Fruit fly (Drosophila melanogaster) whole organism, embryonic: Measurements from ENCODE around the gene Gga.

Source experiments
- Atf-2 ChIP-seq: fragments of 200-800 bp; sonication (Bioruptor generic); optimal IDR thresholded peaks from 2 replicates; lab custom pipeline; 2016; ENCODE audit warnings: missing biosample characterization, missing genetic modification characterization
- C15 ChIP-seq: fragments of 200-800 bp; sonication (Bioruptor generic); IDR thresholded peaks from 3 replicates; pipeline ENCODE4 v1.3.6; 2022; ENCODE audit warnings: missing biosample characterization, missing genetic modification characterization
- CG10321 ChIP-seq: fragments of 200-800 bp; sonication (Bioruptor generic); IDR thresholded peaks from 2 replicates; pipeline ENCODE4 v1.3.6; 2022; ENCODE audit warnings: missing biosample characterization, missing genetic modification characterization
- CG11504 ChIP-seq: fragments of 200-800 bp; sonication (Bioruptor generic); optimal IDR thresholded peaks from 3 replicates; lab custom pipeline; 2019; ENCODE audit warnings: missing biosample characterization, mild to moderate bottlenecking, missing genetic modification characterization, moderate library complexity
- CG11696 ChIP-seq: fragments of 200-800 bp; sonication (Bioruptor generic); IDR thresholded peaks from 2 replicates; pipeline ENCODE4 v1.3.6; 2022; ENCODE audit warnings: missing biosample characterization, missing genetic modification characterization
- CG13894 ChIP-seq: fragments of 200-800 bp; sonication (Bioruptor generic); optimal IDR thresholded peaks from 3 replicates; lab custom pipeline; 2018; ENCODE audit warnings: missing biosample characterization, mild to moderate bottlenecking, missing genetic modification characterization, moderate library complexity
- CG14965 ChIP-seq: fragments of 200-800 bp; sonication (Bioruptor generic); optimal IDR thresholded peaks from 2 replicates; lab custom pipeline; 2016; ENCODE audit warnings: missing biosample characterization, missing genetic modification characterization, borderline replicate concordance
- CG15696 ChIP-seq: fragments of 200-800 bp; sonication (Bioruptor generic); optimal IDR thresholded peaks from 2 replicates; lab custom pipeline; 2019; ENCODE audit warnings: missing biosample characterization, mild to moderate bottlenecking, missing genetic modification characterization, moderate library complexity
- CG1603 ChIP-seq: fragments of 200-800 bp; sonication (Bioruptor generic); optimal IDR thresholded peaks from 2 replicates; lab custom pipeline; 2019; ENCODE audit warnings: missing biosample characterization, mild to moderate bottlenecking, missing genetic modification characterization, moderate library complexity
- CG16863 ChIP-seq: fragments of 200-800 bp; sonication (Bioruptor generic); optimal IDR thresholded peaks from 3 replicates; lab custom pipeline; 2016; ENCODE audit warnings: missing biosample characterization, missing genetic modification characterization
- CG17612 ChIP-seq: fragments of 200-800 bp; sonication (Bioruptor generic); IDR thresholded peaks from 2 replicates; pipeline ENCODE4 v1.3.6; 2022; ENCODE audit warnings: missing biosample characterization, missing genetic modification characterization
- CG18011 ChIP-seq: fragments of 200-800 bp; sonication (Bioruptor generic); optimal IDR thresholded peaks from 2 replicates; lab custom pipeline; 2017; ENCODE audit warnings: missing biosample characterization, missing genetic modification characterization, mild to moderate bottlenecking, moderate library complexity, missing genotype
- CG4854 ChIP-seq: fragments of 200-800 bp; sonication (Bioruptor generic); optimal IDR thresholded peaks from 2 replicates; lab custom pipeline; 2016; ENCODE audit warnings: missing biosample characterization, missing genetic modification characterization, inconsistent platforms
- CG8089 ChIP-seq: fragments of 200-800 bp; sonication (Bioruptor generic); optimal IDR thresholded peaks from 3 replicates; lab custom pipeline; 2016; ENCODE audit warnings: missing biosample characterization, missing genetic modification characterization
- CG8924 ChIP-seq: fragments of 200-800 bp; optimal IDR thresholded peaks from 3 replicates; lab custom pipeline; 2019; ENCODE audit warnings: missing biosample characterization, mild to moderate bottlenecking, missing genetic modification characterization, moderate library complexity
- CHES-1-like ChIP-seq: fragments of 200-800 bp; sonication (Bioruptor generic); optimal IDR thresholded peaks from 2 replicates; lab custom pipeline; 2016; ENCODE audit warnings: missing biosample characterization, missing genetic modification characterization
- CTCF ChIP-seq: fragments of 200-800 bp; sonication (Bioruptor generic); optimal IDR thresholded peaks from 2 replicates; lab custom pipeline; 2017; ENCODE audit warnings: missing biosample characterization, mild to moderate bottlenecking, missing genetic modification characterization, moderate library complexity
- Chrac-16 ChIP-seq: fragments of 200-800 bp; sonication (Bioruptor generic); optimal IDR thresholded peaks from 3 replicates; lab custom pipeline; 2016; ENCODE audit warnings: missing biosample characterization, missing genetic modification characterization
- D19A ChIP-seq: fragments of 200-800 bp; optimal IDR thresholded peaks from 3 replicates; lab custom pipeline; 2019; ENCODE audit warnings: missing biosample characterization, mild to moderate bottlenecking, missing genetic modification characterization, moderate library complexity
- Dfd ChIP-seq, 2 experiments: fragments of >200 bp; optimal IDR thresholded peaks; 2 replicates each; lab custom pipeline; 2017; ENCODE audit warnings: missing biosample characterization in 2 of 2, missing genetic modification characterization in 2 of 2
- Dref ChIP-seq: fragments of 200-800 bp; sonication (Bioruptor generic); IDR thresholded peaks from 2 replicates; pipeline ENCODE4 v1.3.6; 2022; ENCODE audit warnings: missing biosample characterization, missing genetic modification characterization
- E2f1 ChIP-seq: fragments of 200-800 bp; sonication (Bioruptor generic); IDR thresholded peaks from 2 replicates; pipeline ENCODE4 v1.3.6; 2022; ENCODE audit warnings: missing biosample characterization, missing genetic modification characterization
- HmgZ ChIP-seq: fragments of 200-800 bp; sonication (Bioruptor generic); optimal IDR thresholded peaks from 2 replicates; lab custom pipeline; 2018; ENCODE audit warnings: missing biosample characterization, mild to moderate bottlenecking, missing genetic modification characterization
- Hr78 ChIP-seq, 2 experiments: fragments of 200-800 bp in 1 of 2; fragments of >200 bp in 1 of 2; sonication (Bioruptor generic) in 1 of 2; optimal IDR thresholded peaks; 2 replicates each; lab custom pipeline; 2017 to 2019; ENCODE audit warnings: missing biosample characterization in 2 of 2, missing genetic modification characterization in 2 of 2, mild to moderate bottlenecking in 1 of 2, moderate library complexity in 1 of 2
- Kr ChIP-seq: fragments of 200-800 bp; sonication (Bioruptor generic); optimal IDR thresholded peaks from 2 replicates; lab custom pipeline; 2017; ENCODE audit warnings: missing biosample characterization, mild to moderate bottlenecking, missing genetic modification characterization
- MESR4 ChIP-seq: fragments of 200-800 bp; sonication (Bioruptor generic); optimal IDR thresholded peaks from 2 replicates; lab custom pipeline; 2018; ENCODE audit warnings: missing biosample characterization, mild to moderate bottlenecking, missing genetic modification characterization, moderate library complexity
- MTF-1 ChIP-seq: fragments of 200-800 bp; sonication (Bioruptor generic); optimal IDR thresholded peaks from 2 replicates; lab custom pipeline; 2018; ENCODE audit warnings: missing biosample characterization, mild to moderate bottlenecking, missing genetic modification characterization, borderline replicate concordance
- Med ChIP-seq: fragments of 200-800 bp; sonication (Bioruptor generic); peaks from one replicate; lab custom pipeline; 2016; ENCODE audit warnings: missing biosample characterization, missing genetic modification characterization, mild to moderate bottlenecking, inconsistent platforms, moderate library complexity
- Opbp ChIP-seq: fragments of 200-800 bp; sonication (Bioruptor generic); IDR thresholded peaks from 3 replicates; pipeline ENCODE4 v1.3.6; 2022; ENCODE audit warnings: missing biosample characterization, missing genetic modification characterization; ENCODE audit not compliant: partially characterized antibody
- Sin3A ChIP-seq: fragments of >200 bp; optimal IDR thresholded peaks from 2 replicates; lab custom pipeline; 2018
- Sry-β ChIP-seq: fragments of 200-800 bp; sonication (Bioruptor generic); optimal IDR thresholded peaks from 2 replicates; lab custom pipeline; 2018; ENCODE audit warnings: missing biosample characterization, mild to moderate bottlenecking, missing genetic modification characterization, moderate library complexity
- Sry-δ ChIP-seq: fragments of 200-800 bp; sonication (Bioruptor generic); optimal IDR thresholded peaks from 2 replicates; lab custom pipeline; 2016; ENCODE audit warnings: missing biosample characterization, missing genetic modification characterization
- Taf1 ChIP-seq: fragments of 200-800 bp; sonication (Bioruptor generic); IDR thresholded peaks from 2 replicates; pipeline ENCODE4 v1.3.6; 2022; ENCODE audit warnings: missing biosample characterization, missing genetic modification characterization
- Xbp1 ChIP-seq: fragments of 200-800 bp; sonication (Bioruptor generic); optimal IDR thresholded peaks from 3 replicates; lab custom pipeline; 2016; ENCODE audit warnings: missing biosample characterization, mild to moderate bottlenecking, missing genetic modification characterization
- ac ChIP-seq: fragments of 200-800 bp; sonication (Bioruptor generic); optimal IDR thresholded peaks from 3 replicates; lab custom pipeline; 2017; ENCODE audit warnings: missing biosample characterization, mild to moderate bottlenecking, missing genetic modification characterization
- az2 ChIP-seq: fragments of 200-800 bp; sonication (Bioruptor generic); optimal IDR thresholded peaks from 3 replicates; lab custom pipeline; 2016; ENCODE audit warnings: missing biosample characterization, missing genetic modification characterization
- chn ChIP-seq: fragments of 200-800 bp; sonication (Bioruptor generic); optimal IDR thresholded peaks from 2 replicates; lab custom pipeline; 2016; ENCODE audit warnings: missing biosample characterization, missing genetic modification characterization
- dysf ChIP-seq: fragments of 200-800 bp; sonication (Bioruptor generic); IDR thresholded peaks from 3 replicates; pipeline ENCODE4 v1.3.6; 2022; ENCODE audit warnings: missing biosample characterization, missing genetic modification characterization
- emc ChIP-seq: fragments of 200-800 bp; sonication (Bioruptor generic); optimal IDR thresholded peaks from 2 replicates; lab custom pipeline; 2016; ENCODE audit warnings: missing biosample characterization, missing genetic modification characterization
- exex ChIP-seq: fragments of 200-800 bp; sonication (Bioruptor generic); optimal IDR thresholded peaks from 4 replicates; lab custom pipeline; 2018; ENCODE audit warnings: missing biosample characterization, mild to moderate bottlenecking, missing genetic modification characterization, moderate library complexity
- fd102C ChIP-seq: fragments of 200-800 bp; sonication (Bioruptor generic); optimal IDR thresholded peaks from 2 replicates; lab custom pipeline; 2018; ENCODE audit warnings: missing biosample characterization, mild to moderate bottlenecking, missing genetic modification characterization, moderate library complexity
- gcm2 ChIP-seq: fragments of 200-800 bp; sonication (Bioruptor generic); optimal IDR thresholded peaks from 2 replicates; lab custom pipeline; 2016; ENCODE audit warnings: missing biosample characterization, missing genetic modification characterization
- gt ChIP-seq: fragments of 200-800 bp; sonication (Bioruptor generic); IDR thresholded peaks from 2 replicates; pipeline ENCODE4 v1.3.6; 2022; ENCODE audit warnings: missing biosample characterization, missing genetic modification characterization
- kah ChIP-seq: fragments of 200-800 bp; sonication (Bioruptor generic); optimal IDR thresholded peaks from 2 replicates; lab custom pipeline; 2018; ENCODE audit warnings: missing biosample characterization, mild to moderate bottlenecking, missing genetic modification characterization
- lab ChIP-seq: fragments of 200-800 bp; sonication (Bioruptor generic); optimal IDR thresholded peaks from 3 replicates; lab custom pipeline; 2017; ENCODE audit warnings: missing biosample characterization, missing genetic modification characterization, mild to moderate bottlenecking, moderate library complexity, missing genetic modification reagents
- pnt ChIP-seq: fragments of 200-800 bp; sonication (Bioruptor generic); optimal IDR thresholded peaks from 3 replicates; lab custom pipeline; 2016; ENCODE audit warnings: missing biosample characterization, missing genetic modification characterization
- ranshi ChIP-seq: fragments of 200-800 bp; sonication (Bioruptor generic); IDR thresholded peaks from 2 replicates; pipeline ENCODE4 v1.3.6; 2022; ENCODE audit warnings: missing biosample characterization, missing genetic modification characterization
- slou ChIP-seq: fragments of 200-800 bp; sonication (Bioruptor generic); optimal IDR thresholded peaks from 3 replicates; lab custom pipeline; 2016; ENCODE audit warnings: missing biosample characterization, missing genetic modification characterization
- tap ChIP-seq: fragments of 200-800 bp; optimal IDR thresholded peaks from 3 replicates; lab custom pipeline; 2019; ENCODE audit warnings: missing biosample characterization, mild to moderate bottlenecking, missing genetic modification characterization, moderate library complexity
- zf30C ChIP-seq: fragments of 200-800 bp; sonication (Bioruptor generic); optimal IDR thresholded peaks from 3 replicates; lab custom pipeline; 2018; ENCODE audit warnings: missing biosample characterization, mild to moderate bottlenecking, missing genetic modification characterization

Gga gene

DNA sequence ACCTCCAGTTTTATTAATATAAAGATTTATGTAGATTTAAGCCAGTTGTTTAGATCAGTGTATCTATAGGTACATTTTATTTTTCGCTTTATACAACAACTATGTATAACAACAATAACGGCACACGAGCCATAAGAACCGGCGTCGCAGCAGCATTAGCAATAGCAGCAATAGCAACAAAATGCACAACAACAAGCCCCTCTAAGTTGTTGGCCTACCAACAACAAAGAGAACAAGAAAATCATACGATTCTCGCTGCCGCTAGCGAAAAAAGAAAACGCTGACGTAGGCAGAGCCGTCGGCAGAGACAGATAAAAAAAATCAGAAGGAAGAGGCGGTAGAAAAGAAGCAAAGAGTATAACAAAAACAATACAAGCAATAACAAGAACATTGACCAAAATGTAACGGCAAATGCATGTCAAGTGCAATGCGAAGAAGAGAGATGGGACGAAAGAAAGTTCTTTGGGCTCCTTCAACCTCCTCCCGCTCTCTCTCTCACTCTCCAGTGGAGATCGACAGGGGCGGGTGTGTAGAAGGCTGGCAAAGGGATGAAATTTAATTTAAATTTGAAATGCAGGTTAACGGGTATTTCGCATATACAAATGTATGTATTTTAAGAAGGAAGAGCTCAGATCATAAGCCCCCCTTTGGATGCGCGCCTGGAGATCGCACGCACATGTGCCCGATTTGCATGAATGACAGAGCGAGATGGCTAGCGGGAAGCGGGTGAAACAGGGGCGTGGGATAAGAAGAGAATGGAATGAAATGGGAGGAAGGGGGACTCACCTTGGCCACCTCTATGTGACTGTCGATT lies 21.9 kb upstream of the Gga start:
- TF ChIP-seq D19A (tag; lab: Kevin White, UChicago): peak; percentile 95
- TF ChIP-seq Taf1 (GFP tag; lab: Robert Waterston, UW): peak; percentile 96
- TF ChIP-seq CG8924: peak; percentile 98
- peak in 1 of 2 experiments; percentile 91 for TF ChIP-seq Hr78 (GFP tag; optimal IDR thresholded peaks at IDR 0.05; lab: Kevin White, UChicago)
- TF ChIP-seq exex: peak; percentile 65
- TF ChIP-seq Dref: peak; percentile 48
- peak; percentile 93 for TF ChIP-seq slou (GFP tag; lab: Kevin White, UChicago)
- TF ChIP-seq CG8089 (GFP tag; lab: Kevin White, UChicago): peak; percentile 98
- TF ChIP-seq Sin3A: no peak
- TF ChIP-seq CHES-1-like (GFP tag; lab: Kevin White, UChicago): peak; percentile 99
- peak; percentile 76 for TF ChIP-seq Sry-δ (GFP tag; lab: Kevin White, UChicago)
- no peak for TF ChIP-seq Opbp (GFP tag; lab: Robert Waterston, UW)
- peak; percentile 97 for TF ChIP-seq HmgZ (tag; lab: Kevin White, UChicago)
- TF ChIP-seq MESR4 (GFP tag; lab: Kevin White, UChicago): peak; percentile 77
- TF ChIP-seq ac (GFP tag; lab: Kevin White, UChicago): peak; percentile 93
- TF ChIP-seq Chrac-16 (GFP tag; lab: Kevin White, UChicago): peak; percentile 99
- peak; percentile 99 for TF ChIP-seq dysf (GFP tag; lab: Robert Waterston, UW)
- TF ChIP-seq Sry-β (GFP tag; lab: Kevin White, UChicago): peak; percentile 74
- peak; percentile 99 for TF ChIP-seq ranshi (GFP tag; lab: Robert Waterston, UW)
- peak; percentile 97 for TF ChIP-seq gcm2
- TF ChIP-seq CG1603: peak; percentile 99
- TF ChIP-seq CG4854 (GFP tag; lab: Kevin White, UChicago): peak; percentile 96
- TF ChIP-seq C15: peak; percentile 96
- TF ChIP-seq CG11504 (tag; lab: Kevin White, UChicago): peak; percentile 96
- peak; percentile 88 for TF ChIP-seq CG14965 (GFP tag; lab: Kevin White, UChicago)
- peak; percentile 95 for TF ChIP-seq MTF-1 (GFP tag; lab: Kevin White, UChicago)
- no peak for TF ChIP-seq Dfd (GFP tag; optimal IDR thresholded peaks at IDR 0.05; lab: Kevin White, UChicago)
- peak; percentile 99 for TF ChIP-seq gt (GFP tag; lab: Robert Waterston, UW)
- peak; percentile 99 for TF ChIP-seq chn (GFP tag; lab: Kevin White, UChicago)
- peak; percentile 84 for TF ChIP-seq CG10321 (GFP tag; lab: Robert Waterston, UW)
- peak; percentile 61 for TF ChIP-seq CTCF
- TF ChIP-seq pnt (GFP tag; lab: Kevin White, UChicago): peak; percentile 99
- peak; percentile 99 for TF ChIP-seq CG16863 (GFP tag; lab: Kevin White, UChicago)
- peak; percentile 89 for TF ChIP-seq CG18011
- TF ChIP-seq tap (tag; lab: Kevin White, UChicago): peak; percentile 95
- peak; percentile 96 for TF ChIP-seq CG15696 (tag; lab: Kevin White, UChicago)
- no peak for TF ChIP-seq zf30C (GFP tag; lab: Kevin White, UChicago)
- peak; percentile 100 for TF ChIP-seq Med
- peak; percentile 89 for TF ChIP-seq CG13894 (tag; lab: Kevin White, UChicago)
- peak; percentile 90 for TF ChIP-seq kah (GFP tag; lab: Kevin White, UChicago)
- peak; percentile 92 for TF ChIP-seq CG11696 (GFP tag; lab: Robert Waterston, UW)
- peak; percentile 98 for TF ChIP-seq Atf-2 (GFP tag; lab: Kevin White, UChicago)
- TF ChIP-seq Kr (GFP tag; lab: Kevin White, UChicago): peak; percentile 81
- peak; percentile 99 for TF ChIP-seq az2 (GFP tag; lab: Kevin White, UChicago)
- peak; percentile 88 for TF ChIP-seq fd102C (GFP tag; lab: Kevin White, UChicago)
- TF ChIP-seq emc (GFP tag; lab: Kevin White, UChicago): peak; percentile 96
- peak; percentile 99 for TF ChIP-seq lab (GFP tag; lab: Kevin White, UChicago)
- TF ChIP-seq E2f1: peak; percentile 98
- peak; percentile 96 for TF ChIP-seq CG17612 (GFP tag; lab: Robert Waterston, UW)
- TF ChIP-seq Xbp1 (GFP tag; lab: Kevin White, UChicago): peak; percentile 99
